Worm (Caenorhabditis elegans) whole organism, L1 larva: Measurements from ENCODE around the gene srlf-27.

ENCODE experiments used
- ama-1 ChIP-seq: fragments of 150-350 bp; optimal IDR thresholded peaks from 2 replicates; lab custom pipeline; 2014
- blmp-1 ChIP-seq: fragments of 150-350 bp; optimal IDR thresholded peaks from 2 replicates; lab custom pipeline; 2014; ENCODE audit warnings: missing biosample characterization, missing genetic modification characterization
- egl-13 ChIP-seq: sonication (generic microtip); optimal IDR thresholded peaks from 2 replicates; lab custom pipeline; 2016; ENCODE audit warnings: missing genotype, missing genetic modification reagents, missing genetic modification characterization, missing compliant biosample characterization
- ets-5 ChIP-seq: fragments of 200-800 bp; sonication (Bioruptor generic); IDR thresholded peaks from 2 replicates; pipeline ENCODE4 v1.3.6; 2022; ENCODE audit warnings: missing genetic modification characterization, missing compliant biosample characterization
- fos-1 ChIP-seq: fragments of 150-350 bp; optimal IDR thresholded peaks from 2 replicates; lab custom pipeline; 2014; ENCODE audit warnings: missing biosample characterization, missing genetic modification characterization
- irx-1 ChIP-seq: sonication (generic microtip); optimal IDR thresholded peaks from 2 replicates; lab custom pipeline; 2016; ENCODE audit warnings: missing genetic modification characterization, missing compliant biosample characterization
- lin-39 ChIP-seq: fragments of 150-350 bp; optimal IDR thresholded peaks from 2 replicates; lab custom pipeline; 2014; ENCODE audit warnings: missing biosample characterization, missing genetic modification reagents, missing genetic modification characterization
- nhr-19 ChIP-seq: fragments of 200-800 bp; sonication (Bioruptor generic); conservative IDR thresholded peaks from 2 replicates; pipeline ENCODE4 v1.3.6; 2022; ENCODE audit warnings: missing genetic modification characterization, missing compliant biosample characterization
- nhr-237 ChIP-seq: fragments of 150-350 bp; optimal IDR thresholded peaks from 2 replicates; lab custom pipeline; 2014; ENCODE audit warnings: missing biosample characterization, missing genetic modification characterization
- snpc-4 ChIP-seq: fragments of 150-350 bp; optimal IDR thresholded peaks from 2 replicates; lab custom pipeline; 2014; ENCODE audit warnings: missing biosample characterization, missing genetic modification characterization
- unc-130 ChIP-seq: fragments of 150-350 bp; optimal IDR thresholded peaks from 2 replicates; lab custom pipeline; 2017; ENCODE audit warnings: missing biosample characterization, missing genetic modification characterization, inconsistent platforms
- unc-62 ChIP-seq: fragments of 150-350 bp; optimal IDR thresholded peaks from 2 replicates; lab custom pipeline; 2014; ENCODE audit warnings: missing biosample characterization, missing genetic modification reagents, missing genetic modification characterization
- zip-4 ChIP-seq: fragments of 200-800 bp; sonication (Bioruptor generic); optimal IDR thresholded peaks from 2 replicates; lab custom pipeline; 2018; ENCODE audit warnings: mild to moderate bottlenecking, missing genetic modification characterization, moderate library complexity, missing compliant biosample characterization

DNA sequence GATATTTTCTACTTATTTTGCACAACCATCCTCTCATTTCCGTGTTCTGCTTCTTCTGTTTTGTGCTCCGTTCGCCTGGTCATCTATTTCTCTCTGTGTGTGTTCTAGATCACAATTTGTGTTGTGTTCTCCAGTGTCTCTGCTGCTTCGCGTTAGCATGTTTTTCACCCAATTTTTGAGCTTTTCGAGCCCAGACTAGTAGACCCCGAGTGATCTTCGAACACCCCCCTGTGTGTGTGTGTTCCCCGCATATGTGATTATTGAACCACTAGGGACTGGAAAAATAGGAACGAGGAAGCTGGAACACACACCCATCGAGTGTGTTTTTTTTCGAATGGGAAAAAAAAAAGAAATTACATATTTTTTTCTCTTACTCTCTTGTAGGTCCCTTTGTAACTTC lies 19.0 kb upstream of the srlf-27 start:
- TF ChIP-seq snpc-4 (tag; lab: Kevin White, UChicago), result no peak
- TF ChIP-seq egl-13, result no peak
- TF ChIP-seq unc-62 (GFP tag; lab: Kevin White, UChicago), result no peak
- no peak for TF ChIP-seq unc-130 (tag; lab: Kevin White, UChicago)
- no peak for TF ChIP-seq ama-1 (lab: Kevin White, UChicago)
- no peak for TF ChIP-seq irx-1 (tag; lab: Kevin White, UChicago)
- no peak for TF ChIP-seq nhr-237 (tag; lab: Kevin White, UChicago)
- no peak for TF ChIP-seq fos-1 (tag; lab: Kevin White, UChicago)
- TF ChIP-seq ets-5 (GFP tag; lab: Robert Waterston, UW), result no peak
- TF ChIP-seq zip-4 (GFP tag; lab: Kevin White, UChicago), result no peak
- TF ChIP-seq blmp-1 (tag; lab: Kevin White, UChicago), result no peak
- no peak for TF ChIP-seq nhr-19 (GFP tag; lab: Robert Waterston, UW)
- TF ChIP-seq lin-39 (tag; lab: Kevin White, UChicago), result no peak
